Worm (Caenorhabditis elegans): Measurements from ENCODE around the gene tbb-6.

- TF ChIP-seq cog-1 (tag; optimal IDR thresholded peaks at IDR 0.05) (no peak), tab-1 (GFP tag; IDR thresholded peaks at IDR 0.05) (no peak), med-1 (GFP tag; optimal IDR thresholded peaks at IDR 0.05; ENCODE audit: insufficient read depth) (no peak), ztf-29 (GFP tag; IDR thresholded peaks at IDR 0.05) (no peak), ref-1 (GFP tag; conservative IDR thresholded peaks at IDR 0.05) (no peak), flt-1 (GFP tag; IDR thresholded peaks at IDR 0.05) (no peak), klf-2 (GFP tag; conservative IDR thresholded peaks at IDR 0.05) (no peak), ztf-23 (GFP tag; IDR thresholded peaks at IDR 0.05) (no peak), T22C8.4 (GFP tag; IDR thresholded peaks at IDR 0.05) (no peak)
Measured at ce11 chrV:12298184-12298583, 36.9 kb downstream of the tbb-6 start.
